Worm (Caenorhabditis elegans) whole organism, L1 larva: Measurements from ENCODE around the gene abch-1.

Experiments
- aly-2 ChIP-seq: fragments of 150-350 bp; optimal IDR thresholded peaks from 2 replicates; lab custom pipeline; 2014; ENCODE audit warnings: missing biosample characterization, missing genetic modification characterization
- ceh-82 ChIP-seq, 3 experiments: fragments of 150-350 bp in 1 of 3; sonication (generic microtip) in 2 of 3; optimal IDR thresholded peaks; 2 replicates each; lab custom pipeline; 2014 to 2017; ENCODE audit warnings: missing biosample characterization in 3 of 3, missing genetic modification characterization in 3 of 3
- ceh-88 ChIP-seq: fragments of 200-800 bp; sonication (Bioruptor generic); IDR thresholded peaks from 2 replicates; pipeline ENCODE4 v1.3.6; 2022; ENCODE audit warnings: missing genetic modification characterization, missing compliant biosample characterization
- fkh-10 ChIP-seq: sonication (generic microtip); optimal IDR thresholded peaks from 2 replicates; lab custom pipeline; 2017; ENCODE audit warnings: missing biosample characterization, missing genetic modification reagents, missing genetic modification characterization
- nhr-11 ChIP-seq: fragments of 150-350 bp; optimal IDR thresholded peaks from 2 replicates; lab custom pipeline; 2014; ENCODE audit warnings: missing biosample characterization, missing genetic modification characterization
- nhr-77 ChIP-seq: fragments of 150-350 bp; optimal IDR thresholded peaks from 2 replicates; lab custom pipeline; 2014; ENCODE audit warnings: missing biosample characterization, missing genetic modification characterization
- pqm-1 ChIP-seq: sonication (generic microtip); optimal IDR thresholded peaks from 3 replicates; lab custom pipeline; 2017; ENCODE audit warnings: missing biosample characterization, missing genetic modification characterization
- skn-1 ChIP-seq: fragments of 150-350 bp; optimal IDR thresholded peaks from 2 replicates; lab custom pipeline; 2014; ENCODE audit warnings: missing biosample characterization, missing genetic modification characterization
- unc-130 ChIP-seq: fragments of 150-350 bp; optimal IDR thresholded peaks from 2 replicates; lab custom pipeline; 2017; ENCODE audit warnings: missing biosample characterization, missing genetic modification characterization, inconsistent platforms

ce11 chrII:6521316-6521715, 10.1 kb downstream of the abch-1 start, which contains the start of gene toe-2:
- no peak for TF ChIP-seq ceh-82 (tag; optimal IDR thresholded peaks at IDR 0.05; lab: Kevin White, UChicago)
- TF ChIP-seq aly-2 (tag; lab: Kevin White, UChicago), result no peak
- TF ChIP-seq ceh-88, result no peak
- no peak for TF ChIP-seq pqm-1 (tag; lab: Kevin White, UChicago)
- no peak for TF ChIP-seq unc-130 (tag; lab: Kevin White, UChicago)
- TF ChIP-seq skn-1 (tag; lab: Kevin White, UChicago), result no peak
- TF ChIP-seq nhr-11, result no peak
- TF ChIP-seq fkh-10, result no peak
- no peak for TF ChIP-seq nhr-77 (tag; lab: Kevin White, UChicago)
